Fruit fly (Drosophila melanogaster): ENCODE measurements around the gene Pka-C2.

Pka-C2 gene

DNA sequence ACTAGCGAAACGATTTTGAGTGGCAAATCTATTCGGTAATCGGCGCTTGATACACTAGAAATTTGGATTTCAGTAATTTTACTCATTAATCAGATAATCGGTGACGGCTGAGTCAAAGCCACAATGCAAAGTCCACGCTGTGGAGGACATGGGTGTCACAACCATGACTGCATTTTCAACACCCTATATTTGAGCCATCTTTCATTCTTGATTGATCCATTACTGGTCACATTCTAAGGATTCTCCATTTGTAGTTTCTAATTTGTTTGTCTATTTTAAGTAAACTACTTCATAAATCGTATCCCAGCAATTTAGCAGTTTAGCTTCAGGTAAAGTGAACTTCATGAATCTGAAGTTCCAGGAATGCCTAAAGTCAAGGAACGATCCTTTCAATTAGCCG, at the start of gene Pka-C2:
Pka-C2 (minus strand) TSS at position 101 of the 400 bp plus-strand sequence.
- TF ChIP-seq CG9948 (tag; optimal IDR thresholded peaks at IDR 0.05) = no peak
- TF ChIP-seq CG10348 (GFP tag; IDR thresholded peaks at IDR 0.05) = no peak
- no peak for TF ChIP-seq Ets98B (GFP tag; IDR thresholded peaks at IDR 0.05)
- TF ChIP-seq CG32121 (GFP tag; IDR thresholded peaks at IDR 0.05) = no peak
- no peak for TF ChIP-seq CG12605 (GFP tag; IDR thresholded peaks at IDR 0.05)
- no peak for TF ChIP-seq CG14655 (GFP tag; optimal IDR thresholded peaks at IDR 0.05)
- TF ChIP-seq CG8301 (tag; optimal IDR thresholded peaks at IDR 0.05) = no peak
- no peak for TF ChIP-seq rn (GFP tag; IDR thresholded peaks at IDR 0.05)
- no peak for TF ChIP-seq CG13204 (GFP tag; optimal IDR thresholded peaks at IDR 0.05)
- TF ChIP-seq D1 (tag; optimal IDR thresholded peaks at IDR 0.05) = no peak
- TF ChIP-seq fd96Ca (GFP tag; IDR thresholded peaks at IDR 0.05) = no peak
- TF ChIP-seq CG15710 (tag; optimal IDR thresholded peaks at IDR 0.05) = no peak
- no peak for TF ChIP-seq Pif1B (GFP tag; optimal IDR thresholded peaks at IDR 0.05)
- TF ChIP-seq CG8159 (tag; optimal IDR thresholded peaks at IDR 0.05) = no peak
- TF ChIP-seq CG34367 (tag; optimal IDR thresholded peaks at IDR 0.05) = no peak

DNA sequence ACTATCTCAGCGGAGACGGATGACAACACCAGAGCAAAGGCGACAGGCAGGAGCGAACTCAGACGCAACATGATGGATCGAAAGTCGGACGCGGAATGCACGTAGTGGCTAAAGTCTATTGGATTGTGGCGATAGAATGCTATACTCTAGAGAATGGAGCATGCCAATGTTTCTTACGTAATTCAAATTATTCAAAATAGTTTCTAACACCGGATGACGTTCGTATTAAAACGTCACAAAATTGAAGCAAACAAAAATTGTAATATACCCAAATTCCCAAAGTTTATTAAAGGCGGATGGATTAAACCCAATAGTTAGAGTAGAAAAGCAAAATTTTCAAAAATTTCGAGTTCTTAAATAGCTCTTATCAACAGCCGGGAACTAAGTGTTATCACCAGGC, 49.3 kb upstream of the Pka-C2 start, which contains the start of gene Npc2h:
Npc2h (minus strand) TSS at position 101 of the 400 bp plus-strand sequence.
- no peak for TF ChIP-seq CG10348 (GFP tag; IDR thresholded peaks at IDR 0.05)
- peak; percentile 4 for TF ChIP-seq CG14655 (GFP tag; optimal IDR thresholded peaks at IDR 0.05)
- no peak for TF ChIP-seq gl (tag; optimal IDR thresholded peaks at IDR 0.05)

DNA sequence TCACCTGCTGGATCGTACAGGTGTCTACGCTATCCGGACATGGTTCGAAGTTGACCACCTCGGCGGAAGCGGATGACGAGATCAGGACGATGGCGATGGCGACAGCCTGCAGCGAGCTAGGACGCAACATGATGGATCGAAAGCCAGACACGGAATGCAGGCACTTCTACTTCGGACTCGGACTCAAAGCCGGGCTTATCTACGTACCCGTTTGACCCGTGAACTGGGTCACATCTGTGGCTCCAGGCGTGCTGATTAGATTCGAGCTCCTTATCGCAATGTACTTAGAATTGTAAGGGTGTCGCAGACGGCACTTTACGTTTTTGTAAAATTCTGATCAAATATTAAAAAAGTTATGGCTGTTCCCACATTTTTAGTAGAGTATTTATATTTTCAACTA, 48.2 kb upstream of the Pka-C2 start, which contains the start of gene Npc2g:
Npc2g (minus strand) TSS at position 160 of the 400 bp plus-strand sequence.
- no peak for TF ChIP-seq Ets98B (GFP tag; IDR thresholded peaks at IDR 0.05)
- no peak for TF ChIP-seq CG34367 (tag; optimal IDR thresholded peaks at IDR 0.05)
- TF ChIP-seq D1 (tag; optimal IDR thresholded peaks at IDR 0.05) = no peak
- TF ChIP-seq CG17806 (tag; optimal IDR thresholded peaks at IDR 0.05) = no peak
- no peak for TF ChIP-seq CG8301 (tag; optimal IDR thresholded peaks at IDR 0.05)
- no peak for TF ChIP-seq CG14655 (GFP tag; optimal IDR thresholded peaks at IDR 0.05)
- TF ChIP-seq CG8159 (tag; optimal IDR thresholded peaks at IDR 0.05) = no peak
- no peak for TF ChIP-seq gl (tag; optimal IDR thresholded peaks at IDR 0.05)
- TF ChIP-seq EcR (GFP tag; optimal IDR thresholded peaks at IDR 0.05) = no peak
- TF ChIP-seq CG15710 (tag; optimal IDR thresholded peaks at IDR 0.05) = no peak
- no peak for TF ChIP-seq CG9948 (tag; optimal IDR thresholded peaks at IDR 0.05)
- TF ChIP-seq CG12605 (GFP tag; IDR thresholded peaks at IDR 0.05) = no peak
- TF ChIP-seq Snoo (tag; optimal IDR thresholded peaks at IDR 0.05) = no peak
- TF ChIP-seq Pif1A (GFP tag; optimal IDR thresholded peaks at IDR 0.05) = no peak
- no peak for TF ChIP-seq rn (GFP tag; IDR thresholded peaks at IDR 0.05)

DNA sequence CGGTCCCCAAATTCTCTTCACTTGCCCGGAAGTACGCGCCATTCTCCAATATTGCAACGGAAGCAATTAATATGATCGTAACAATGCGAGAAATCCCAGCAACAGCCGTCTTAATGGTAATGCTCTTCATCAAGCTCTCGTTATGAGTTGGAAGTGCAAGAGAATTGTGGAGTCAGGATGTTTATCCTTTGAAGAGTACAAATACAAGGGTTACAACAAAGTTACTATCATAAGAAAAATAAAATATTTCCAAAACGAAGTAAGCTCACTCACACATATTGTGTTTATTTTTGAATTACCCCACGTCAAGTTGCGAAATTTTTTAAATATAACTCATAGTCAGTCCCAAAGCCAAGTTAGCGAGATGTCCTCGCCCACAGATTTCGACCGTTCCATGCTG, 45.6 kb upstream of the Pka-C2 start, which contains the start of gene CG15543:
CG15543 (plus strand) TSS at position 301 of the 400 bp plus-strand sequence.
- no peak for TF ChIP-seq rn (GFP tag; IDR thresholded peaks at IDR 0.05)
- no peak for TF ChIP-seq EcR (GFP tag; optimal IDR thresholded peaks at IDR 0.05)
- TF ChIP-seq CG9948 (tag; optimal IDR thresholded peaks at IDR 0.05) = no peak
- TF ChIP-seq CG14655 (GFP tag; optimal IDR thresholded peaks at IDR 0.05) = no peak
- TF ChIP-seq Snoo (tag; optimal IDR thresholded peaks at IDR 0.05) = no peak
- TF ChIP-seq CG32121 (GFP tag; IDR thresholded peaks at IDR 0.05) = no peak
- no peak for TF ChIP-seq D1 (tag; optimal IDR thresholded peaks at IDR 0.05)
- TF ChIP-seq Pif1A (GFP tag; optimal IDR thresholded peaks at IDR 0.05) = no peak
- no peak for TF ChIP-seq CG34367 (tag; optimal IDR thresholded peaks at IDR 0.05)
- no peak for TF ChIP-seq fd96Ca (GFP tag; IDR thresholded peaks at IDR 0.05)
- TF ChIP-seq CG13204 (GFP tag; optimal IDR thresholded peaks at IDR 0.05) = no peak
- TF ChIP-seq CG15710 (tag; optimal IDR thresholded peaks at IDR 0.05) = no peak
- TF ChIP-seq Ets98B (GFP tag; IDR thresholded peaks at IDR 0.05) = no peak
- no peak for TF ChIP-seq CG8159 (tag; optimal IDR thresholded peaks at IDR 0.05)
- TF ChIP-seq CG17806 (tag; optimal IDR thresholded peaks at IDR 0.05) = no peak
- TF ChIP-seq gl (tag; optimal IDR thresholded peaks at IDR 0.05) = no peak
- TF ChIP-seq CG10348 (GFP tag; IDR thresholded peaks at IDR 0.05) = no peak
- TF ChIP-seq CG4496 (GFP tag; IDR thresholded peaks at IDR 0.05) = no peak

DNA sequence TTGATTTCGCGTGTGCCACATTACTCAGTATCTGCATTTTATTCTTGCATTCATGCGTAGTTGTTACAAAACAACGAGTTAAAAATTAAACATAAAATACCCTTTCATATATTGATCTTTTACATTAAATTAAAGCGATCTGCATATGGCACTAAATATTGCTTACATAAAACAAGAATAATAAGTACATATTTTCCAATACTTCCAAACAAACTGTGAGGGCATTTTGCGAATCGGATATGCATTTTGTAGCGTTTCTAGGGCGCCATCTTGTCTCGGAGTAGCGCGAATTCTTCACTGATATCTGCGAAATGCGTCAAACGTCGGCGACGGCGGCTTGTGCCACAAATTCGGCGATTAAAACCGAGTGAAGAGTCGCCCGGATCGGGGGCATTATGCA, 44.4 kb upstream of the Pka-C2 start:
- TF ChIP-seq CG14655 (GFP tag; optimal IDR thresholded peaks at IDR 0.05) = no peak
- TF ChIP-seq D1 (tag; optimal IDR thresholded peaks at IDR 0.05) = no peak
- no peak for TF ChIP-seq CG32121 (GFP tag; IDR thresholded peaks at IDR 0.05)
- TF ChIP-seq CG15710 (tag; optimal IDR thresholded peaks at IDR 0.05) = no peak
- TF ChIP-seq rn (GFP tag; IDR thresholded peaks at IDR 0.05) = no peak
- no peak for TF ChIP-seq CG10348 (GFP tag; IDR thresholded peaks at IDR 0.05)

DNA sequence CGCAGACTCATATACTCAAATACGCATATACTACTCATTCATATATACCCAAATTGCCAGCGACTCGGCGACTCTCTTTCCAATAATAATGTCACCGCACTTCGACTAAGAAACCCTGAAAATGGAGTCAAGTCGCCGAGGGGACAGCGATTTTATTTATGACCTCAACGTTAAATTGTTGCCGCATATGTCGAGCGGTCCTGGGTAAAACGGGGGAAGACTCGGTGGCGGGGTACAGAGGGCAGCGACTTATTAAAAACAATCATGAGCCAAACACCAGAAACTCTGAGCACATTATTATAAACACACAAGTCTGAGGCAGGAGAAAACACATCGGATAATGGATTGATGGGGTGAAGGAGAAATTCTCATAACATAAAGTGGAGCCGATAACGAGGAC, 38.1 kb upstream of the Pka-C2 start:
- TF ChIP-seq CG15710 (tag; optimal IDR thresholded peaks at IDR 0.05) = no peak
- no peak for TF ChIP-seq Pif1A (GFP tag; optimal IDR thresholded peaks at IDR 0.05)

DNA sequence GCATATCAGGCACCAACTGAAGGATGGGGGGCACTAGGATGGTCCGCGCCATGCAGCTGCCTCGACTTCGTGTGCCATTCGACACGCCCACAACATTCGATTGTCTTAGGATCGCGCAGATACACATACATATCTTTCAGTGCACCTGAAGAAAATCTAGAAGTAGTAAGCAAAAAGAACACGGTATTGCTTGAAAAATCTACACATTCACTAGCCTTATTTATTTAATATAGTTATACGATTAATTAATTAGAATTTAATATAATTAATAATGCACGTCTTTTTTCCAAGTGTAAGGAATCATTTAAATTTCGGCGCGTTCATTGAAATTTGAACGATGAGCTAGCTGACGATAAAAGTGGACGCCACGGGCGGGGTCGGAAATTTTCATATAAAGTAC, 37.6 kb upstream of the Pka-C2 start:
- TF ChIP-seq CG14655 (GFP tag; optimal IDR thresholded peaks at IDR 0.05) (peak; percentile 4), D1 (tag; optimal IDR thresholded peaks at IDR 0.05) (no peak), EcR (GFP tag; optimal IDR thresholded peaks at IDR 0.05) (no peak), CG34367 (tag; optimal IDR thresholded peaks at IDR 0.05) (no peak), CG4496 (GFP tag; IDR thresholded peaks at IDR 0.05) (no peak), Ets98B (GFP tag; IDR thresholded peaks at IDR 0.05) (no peak), CG10348 (GFP tag; IDR thresholded peaks at IDR 0.05) (no peak), CG12605 (GFP tag; IDR thresholded peaks at IDR 0.05) (no peak), CG15710 (tag; optimal IDR thresholded peaks at IDR 0.05) (no peak), CG17806 (tag; optimal IDR thresholded peaks at IDR 0.05) (no peak), CG8159 (tag; optimal IDR thresholded peaks at IDR 0.05) (peak; percentile 6), CG8301 (tag; optimal IDR thresholded peaks at IDR 0.05) (no peak)
